Worm (Caenorhabditis elegans): ENCODE measurements around the gene vps-11.

- TF ChIP-seq snpc-4 (tag; optimal IDR thresholded peaks at IDR 0.05) (no peak), zip-8 (tag; optimal IDR thresholded peaks at IDR 0.05) (no peak), ztf-11 (tag; optimal IDR thresholded peaks at IDR 0.05) (no peak), drap-1 (GFP tag; optimal IDR thresholded peaks at IDR 0.05) (peak; percentile 36), elt-1 (tag; optimal IDR thresholded peaks at IDR 0.05; ENCODE audit: borderline replicate concordance, insufficient read depth) (no peak)
Measured at ce11 chrII:10824046-10824445, 30.8 kb upstream of the vps-11 start, which contains the start of the genes R06F6.12 and mix-1.

All from whole organism, mixed stage, embryonic.